Worm (Caenorhabditis elegans) whole organism, late embryonic: ENCODE measurements around the gene clc-1.

Source experiments
- C08G9.2 ChIP-seq: sonication (generic microtip); optimal IDR thresholded peaks from 2 replicates; lab custom pipeline; 2016; ENCODE audit warnings: mild to moderate bottlenecking, missing genetic modification characterization, moderate library complexity, missing compliant biosample characterization
- K09A11.1 ChIP-seq: sonication (generic microtip); optimal IDR thresholded peaks from 2 replicates; lab custom pipeline; 2017; ENCODE audit warnings: antibody characterized with exemption, mild to moderate bottlenecking, missing genetic modification characterization, missing compliant biosample characterization; ENCODE audit not compliant: insufficient read depth
- T23F11.4 ChIP-seq: fragments of 200-800 bp; sonication (Bioruptor generic); optimal IDR thresholded peaks from 2 replicates; lab custom pipeline; 2018; ENCODE audit warnings: mild to moderate bottlenecking, missing genetic modification characterization, missing compliant biosample characterization
- Y22D7AL.16 ChIP-seq: sonication (generic microtip); optimal IDR thresholded peaks from 2 replicates; lab custom pipeline; 2016; ENCODE audit warnings: missing genetic modification characterization, missing compliant biosample characterization
- ahr-1 ChIP-seq: sonication (generic microtip); optimal IDR thresholded peaks from 2 replicates; lab custom pipeline; 2016; ENCODE audit warnings: missing genetic modification characterization, missing compliant biosample characterization
- ama-1 ChIP-seq: fragments of 150-350 bp; optimal IDR thresholded peaks from 2 replicates; lab custom pipeline; 2014
- ceh-18 ChIP-seq: sonication (generic microtip); optimal IDR thresholded peaks from 2 replicates; lab custom pipeline; 2016; ENCODE audit warnings: missing genetic modification characterization, missing compliant biosample characterization
- ceh-19 ChIP-seq: fragments of 200-800 bp; sonication (Bioruptor generic); optimal IDR thresholded peaks from 2 replicates; lab custom pipeline; 2018; ENCODE audit warnings: mild to moderate bottlenecking, missing genetic modification characterization, missing compliant biosample characterization
- ceh-22 ChIP-seq: sonication (generic microtip); optimal IDR thresholded peaks from 2 replicates; lab custom pipeline; 2017; ENCODE audit warnings: missing biosample characterization, missing genetic modification characterization
- ceh-24 ChIP-seq: sonication (generic microtip); optimal IDR thresholded peaks from 2 replicates; lab custom pipeline; 2016; ENCODE audit warnings: mild to moderate bottlenecking, missing genetic modification characterization, missing compliant biosample characterization
- ceh-30 ChIP-seq: fragments of 150-350 bp; optimal IDR thresholded peaks from 2 replicates; lab custom pipeline; 2014; ENCODE audit warnings: missing biosample characterization, missing genetic modification characterization
- ceh-31 ChIP-seq: sonication (generic microtip); optimal IDR thresholded peaks from 2 replicates; lab custom pipeline; 2016; ENCODE audit warnings: missing genetic modification characterization, missing compliant biosample characterization
- ceh-48 ChIP-seq: sonication (generic microtip); optimal IDR thresholded peaks from 2 replicates; lab custom pipeline; 2016; ENCODE audit warnings: missing genetic modification characterization, inconsistent platforms, missing compliant biosample characterization
- ceh-6 ChIP-seq: fragments of 200-800 bp; sonication (Bioruptor generic); optimal IDR thresholded peaks from 2 replicates; lab custom pipeline; 2018; ENCODE audit warnings: mild to moderate bottlenecking, missing genetic modification characterization, missing compliant biosample characterization
- ceh-9 ChIP-seq: sonication (generic microtip); optimal IDR thresholded peaks from 2 replicates; lab custom pipeline; 2016; ENCODE audit warnings: mild to moderate bottlenecking, missing genetic modification characterization, inconsistent platforms, missing compliant biosample characterization
- dmd-4 ChIP-seq: sonication (generic microtip); optimal IDR thresholded peaks from 2 replicates; lab custom pipeline; 2016; ENCODE audit warnings: borderline replicate concordance, missing genetic modification characterization, missing compliant biosample characterization
- elt-4 ChIP-seq: sonication (generic microtip); optimal IDR thresholded peaks from 2 replicates; lab custom pipeline; 2016; ENCODE audit warnings: missing genetic modification characterization, missing compliant biosample characterization
- fax-1 ChIP-seq: sonication (generic microtip); optimal IDR thresholded peaks from 2 replicates; lab custom pipeline; 2016; ENCODE audit warnings: missing genotype, missing genetic modification characterization, missing compliant biosample characterization
- fkh-10 ChIP-seq: fragments of 150-350 bp; optimal IDR thresholded peaks from 2 replicates; lab custom pipeline; 2014; ENCODE audit warnings: missing biosample characterization, missing genetic modification reagents, missing genetic modification characterization
- fkh-6 ChIP-seq: sonication (generic microtip); optimal IDR thresholded peaks from 2 replicates; lab custom pipeline; 2016; ENCODE audit warnings: missing genetic modification characterization, missing compliant biosample characterization
- gmeb-2 ChIP-seq: sonication (generic microtip); optimal IDR thresholded peaks from 2 replicates; lab custom pipeline; 2016; ENCODE audit warnings: missing genetic modification characterization, inconsistent platforms, missing compliant biosample characterization
- hlh-13 ChIP-seq: fragments of 200-800 bp; sonication (Bioruptor generic); optimal IDR thresholded peaks from 2 replicates; lab custom pipeline; 2018; ENCODE audit warnings: mild to moderate bottlenecking, missing genetic modification characterization, missing compliant biosample characterization
- hlh-15 ChIP-seq: sonication (generic microtip); optimal IDR thresholded peaks from 2 replicates; lab custom pipeline; 2016; ENCODE audit warnings: missing genetic modification characterization, missing compliant biosample characterization
- hlh-30 ChIP-seq: sonication (generic microtip); optimal IDR thresholded peaks from 2 replicates; lab custom pipeline; 2017; ENCODE audit warnings: antibody characterized with exemption, missing genetic modification characterization, missing compliant biosample characterization; ENCODE audit not compliant: insufficient read depth
- hlh-6 ChIP-seq: sonication (generic microtip); optimal IDR thresholded peaks from 2 replicates; lab custom pipeline; 2016; ENCODE audit warnings: missing genotype, missing genetic modification characterization, missing compliant biosample characterization
- hlh-8 ChIP-seq: sonication (generic microtip); optimal IDR thresholded peaks from 2 replicates; lab custom pipeline; 2016; ENCODE audit warnings: missing genotype, missing genetic modification characterization, missing compliant biosample characterization
- mec-3 ChIP-seq: sonication (generic microtip); optimal IDR thresholded peaks from 2 replicates; lab custom pipeline; 2016; ENCODE audit warnings: borderline replicate concordance, missing genetic modification characterization, missing compliant biosample characterization
- nfya-1 ChIP-seq: sonication (generic microtip); optimal IDR thresholded peaks from 2 replicates; lab custom pipeline; 2017; ENCODE audit warnings: missing genetic modification characterization, mild to moderate bottlenecking, missing compliant biosample characterization, antibody characterized with exemption, moderate library complexity
- nhr-11 ChIP-seq: fragments of 150-350 bp; optimal IDR thresholded peaks from 2 replicates; lab custom pipeline; 2014; ENCODE audit warnings: missing biosample characterization, missing genetic modification characterization
- nhr-232 ChIP-seq: sonication (generic microtip); optimal IDR thresholded peaks from 2 replicates; lab custom pipeline; 2016; ENCODE audit warnings: missing genetic modification characterization, missing compliant biosample characterization
- npax-4 ChIP-seq: sonication (generic microtip); optimal IDR thresholded peaks from 2 replicates; lab custom pipeline; 2016; ENCODE audit warnings: missing genetic modification characterization, missing compliant biosample characterization
- odd-2 ChIP-seq: sonication (generic microtip); optimal IDR thresholded peaks from 2 replicates; lab custom pipeline; 2017; ENCODE audit warnings: antibody characterized with exemption, mild to moderate bottlenecking, missing genetic modification characterization, missing compliant biosample characterization
- pag-3 ChIP-seq: sonication (generic microtip); optimal IDR thresholded peaks from 2 replicates; lab custom pipeline; 2016; ENCODE audit warnings: missing compliant biosample characterization, missing genetic modification characterization, borderline replicate concordance
- pat-9 ChIP-seq: fragments of 200-800 bp; sonication (Bioruptor generic); optimal IDR thresholded peaks from 2 replicates; lab custom pipeline; 2018; ENCODE audit warnings: mild to moderate bottlenecking, missing genetic modification characterization, moderate library complexity, missing compliant biosample characterization
- pax-1 ChIP-seq: fragments of 150-350 bp; optimal IDR thresholded peaks from 2 replicates; lab custom pipeline; 2014; ENCODE audit warnings: missing biosample characterization, missing genetic modification characterization
- pha-2 ChIP-seq: sonication (generic microtip); optimal IDR thresholded peaks from 2 replicates; lab custom pipeline; 2017; ENCODE audit warnings: mild to moderate bottlenecking, missing genetic modification characterization, missing compliant biosample characterization
- pqm-1 ChIP-seq: sonication (generic microtip); optimal IDR thresholded peaks from 2 replicates; lab custom pipeline; 2016; ENCODE audit warnings: missing genetic modification characterization, missing compliant biosample characterization
- pros-1 ChIP-seq: fragments of 150-350 bp; optimal IDR thresholded peaks from 2 replicates; lab custom pipeline; 2014; ENCODE audit warnings: missing biosample characterization, missing genetic modification reagents, missing genetic modification characterization
- ref-2 ChIP-seq: sonication (generic microtip); optimal IDR thresholded peaks from 2 replicates; lab custom pipeline; 2016; ENCODE audit warnings: missing genetic modification characterization, missing compliant biosample characterization
- rnt-1 ChIP-seq: sonication (generic microtip); optimal IDR thresholded peaks from 2 replicates; lab custom pipeline; 2016; ENCODE audit warnings: missing genetic modification characterization, missing compliant biosample characterization
- sox-4 ChIP-seq: sonication (generic microtip); optimal IDR thresholded peaks from 2 replicates; lab custom pipeline; 2017; ENCODE audit warnings: mild to moderate bottlenecking, missing genetic modification characterization, inconsistent platforms, missing compliant biosample characterization
- tbx-2 ChIP-seq: sonication (generic microtip); optimal IDR thresholded peaks from 2 replicates; lab custom pipeline; 2016; ENCODE audit warnings: missing genetic modification characterization, missing compliant biosample characterization
- tbx-7 ChIP-seq: sonication (generic microtip); optimal IDR thresholded peaks from 2 replicates; lab custom pipeline; 2016; ENCODE audit warnings: missing genotype, missing genetic modification characterization, missing compliant biosample characterization
- ttx-3 ChIP-seq: sonication (generic microtip); optimal IDR thresholded peaks from 2 replicates; lab custom pipeline; 2016; ENCODE audit warnings: missing genetic modification reagents, missing genetic modification characterization, missing compliant biosample characterization
- unc-42 ChIP-seq: sonication (generic microtip); optimal IDR thresholded peaks from 2 replicates; lab custom pipeline; 2016; ENCODE audit warnings: missing genotype, missing genetic modification characterization, missing compliant biosample characterization
- unc-55 ChIP-seq: sonication (generic microtip); optimal IDR thresholded peaks from 2 replicates; lab custom pipeline; 2017; ENCODE audit warnings: missing biosample characterization, missing genetic modification reagents, missing genetic modification characterization
- zip-5 ChIP-seq: sonication (generic microtip); optimal IDR thresholded peaks from 2 replicates; lab custom pipeline; 2016; ENCODE audit warnings: missing genetic modification characterization, missing compliant biosample characterization
- ztf-16 ChIP-seq: sonication (generic microtip); optimal IDR thresholded peaks from 2 replicates; lab custom pipeline; 2017; ENCODE audit warnings: missing genetic modification characterization, missing compliant biosample characterization

The clc-1 gene

ce11 chrX:11033952-11034287, 13.3 kb upstream of the clc-1 start:
- peak; percentile 6 for TF ChIP-seq ceh-31 (tag; lab: Kevin White, UChicago)
- TF ChIP-seq dmd-4, result no peak

- no peak for TF ChIP-seq ceh-24
- TF ChIP-seq unc-42, result peak; percentile 46
- TF ChIP-seq fkh-6 (tag; lab: Kevin White, UChicago), result no peak
- TF ChIP-seq fax-1 (tag; lab: Kevin White, UChicago), result no peak
- no peak for TF ChIP-seq nhr-232
- no peak for TF ChIP-seq K09A11.1
- TF ChIP-seq pax-1, result no peak
- peak; percentile 58 for TF ChIP-seq ceh-31 (tag; lab: Kevin White, UChicago)
- TF ChIP-seq pat-9 (tag; lab: Kevin White, UChicago), result no peak
- peak; percentile 41 for TF ChIP-seq nfya-1 (tag; lab: Kevin White, UChicago)
- peak; percentile 12 for TF ChIP-seq tbx-2 (tag; lab: Kevin White, UChicago)
- peak; percentile 52 for TF ChIP-seq unc-55 (GFP tag; lab: Kevin White, UChicago)
- no peak for TF ChIP-seq elt-4 (tag; lab: Kevin White, UChicago)
- no peak for TF ChIP-seq ceh-30 (tag; lab: Kevin White, UChicago)
- TF ChIP-seq ref-2 (tag; lab: Kevin White, UChicago), result peak; percentile 13
- no peak for TF ChIP-seq ceh-6 (GFP tag; lab: Kevin White, UChicago)
- peak; percentile 73 for TF ChIP-seq ceh-48 (tag; lab: Kevin White, UChicago)
- no peak for TF ChIP-seq rnt-1 (tag; lab: Kevin White, UChicago)
- TF ChIP-seq tbx-7, result no peak
- peak; percentile 28 for TF ChIP-seq ama-1 (lab: Kevin White, UChicago)
- no peak for TF ChIP-seq pha-2 (tag; lab: Kevin White, UChicago)
- peak; percentile 44 for TF ChIP-seq hlh-6 (tag; lab: Kevin White, UChicago)
- no peak for TF ChIP-seq hlh-15 (tag; lab: Kevin White, UChicago)
- TF ChIP-seq ceh-18 (tag; lab: Kevin White, UChicago), result peak; percentile 13
- TF ChIP-seq hlh-13 (GFP tag; lab: Kevin White, UChicago), result no peak
- TF ChIP-seq dmd-4, result peak; percentile 4
- TF ChIP-seq, all 69 proteins: peak for 11
Measured at ce11 chrX:11034430-11035117, 12.7 kb upstream of the clc-1 start.

- no peak for TF ChIP-seq hlh-15 (tag; lab: Kevin White, UChicago)
- no peak for TF ChIP-seq ceh-30 (tag; lab: Kevin White, UChicago)
- no peak for TF ChIP-seq gmeb-2 (tag; lab: Kevin White, UChicago)
- no peak for TF ChIP-seq npax-4 (tag; lab: Kevin White, UChicago)
- no peak for TF ChIP-seq tbx-7
- TF ChIP-seq ref-2 (tag; lab: Kevin White, UChicago), result no peak
- no peak for TF ChIP-seq ttx-3
- TF ChIP-seq pqm-1 (tag; lab: Kevin White, UChicago), result no peak
- no peak for TF ChIP-seq Y22D7AL.16 (tag; lab: Kevin White, UChicago)
- TF ChIP-seq pros-1 (tag; lab: Kevin White, UChicago), result no peak
- TF ChIP-seq pag-3 (tag; lab: Kevin White, UChicago), result no peak
- TF ChIP-seq ceh-9 (tag; lab: Kevin White, UChicago), result no peak
- TF ChIP-seq ahr-1 (tag; lab: Kevin White, UChicago), result no peak
- no peak for TF ChIP-seq tbx-2 (tag; lab: Kevin White, UChicago)
- TF ChIP-seq hlh-8 (tag; lab: Kevin White, UChicago), result no peak
- no peak for TF ChIP-seq mec-3 (tag; lab: Kevin White, UChicago)
- peak; percentile 16 for TF ChIP-seq nfya-1 (tag; lab: Kevin White, UChicago)
- TF ChIP-seq ceh-19 (GFP tag; lab: Kevin White, UChicago), result no peak
- no peak for TF ChIP-seq fkh-6 (tag; lab: Kevin White, UChicago)
- no peak for TF ChIP-seq zip-5
- peak; percentile 84 for TF ChIP-seq rnt-1 (tag; lab: Kevin White, UChicago)
- TF ChIP-seq ceh-22 (tag; lab: Kevin White, UChicago), result no peak
- TF ChIP-seq odd-2 (tag; lab: Kevin White, UChicago), result no peak
- no peak for TF ChIP-seq nhr-11 (tag; lab: Kevin White, UChicago)
- no peak for TF ChIP-seq ceh-48 (tag; lab: Kevin White, UChicago)
- TF ChIP-seq ceh-18 (tag; lab: Kevin White, UChicago), result peak; percentile 57
- TF ChIP-seq fkh-10 (GFP tag; lab: Kevin White, UChicago), result no peak
- no peak for TF ChIP-seq ztf-16
- no peak for TF ChIP-seq T23F11.4 (GFP tag; lab: Kevin White, UChicago)
- no peak for TF ChIP-seq C08G9.2
- no peak for TF ChIP-seq sox-4 (tag; lab: Kevin White, UChicago)
- TF ChIP-seq hlh-30 (tag; lab: Kevin White, UChicago), result no peak
- no peak for TF ChIP-seq ceh-31 (tag; lab: Kevin White, UChicago)
- no peak for TF ChIP-seq pha-2 (tag; lab: Kevin White, UChicago)
- TF ChIP-seq nhr-232, result no peak
Measured at ce11 chrX:11035563-11035962, 11.7 kb upstream of the clc-1 start.
